Worm (Caenorhabditis elegans): ENCODE data around the gene col-144.

- TF ChIP-seq R02D3.7 (tag; optimal IDR thresholded peaks at IDR 0.05), result no peak
- TF ChIP-seq ama-1 (optimal IDR thresholded peaks at IDR 0.05), result no peak
- TF ChIP-seq aly-2 (tag; optimal IDR thresholded peaks at IDR 0.05), result no peak
- TF ChIP-seq mdl-1 (tag; optimal IDR thresholded peaks at IDR 0.05), result no peak
- TF ChIP-seq jun-1 (tag; optimal IDR thresholded peaks at IDR 0.05), result no peak
- TF ChIP-seq eor-1 (tag; optimal IDR thresholded peaks at IDR 0.05), result no peak
- no peak for TF ChIP-seq ZK546.5 (tag; optimal IDR thresholded peaks at IDR 0.05)
Measured at ce11 chrV:9186028-9186427, 25.6 kb upstream of the col-144 start.

Measured in whole organism, L3 larva.